Fruit fly (Drosophila melanogaster): ENCODE data around the gene Cht11.

Gene Cht11

dm6 chrX:6861523-6862077 lies 12.3 kb upstream of the Cht11 start (continued):
- TF ChIP-seq CG7372 (GFP tag; IDR thresholded peaks at IDR 0.05) (peak; percentile 62), gsb (GFP tag; IDR thresholded peaks at IDR 0.05) (no peak), chif (GFP tag; optimal IDR thresholded peaks at IDR 0.05) (no peak), Abd-B (GFP tag; optimal IDR thresholded peaks at IDR 0.05) (peak; percentile 16), CG5953 (GFP tag; IDR thresholded peaks at IDR 0.05) (no peak), CG4707 (GFP tag; optimal IDR thresholded peaks at IDR 0.05) (no peak), gem (tag; optimal IDR thresholded peaks at IDR 0.05) (peak; percentile 72), CG14710 (tag; optimal IDR thresholded peaks at IDR 0.05) (no peak), CG10979 (tag; optimal IDR thresholded peaks at IDR 0.05) (no peak), CG4617 (GFP tag; optimal IDR thresholded peaks at IDR 0.05; ENCODE audit: borderline replicate concordance) (no peak), ham (GFP tag; IDR thresholded peaks at IDR 0.05) (no peak), CG11560 (tag; IDR thresholded peaks at IDR 0.05) (0 out of 3 replicates have a peak, but pooled peaks have one; percentile 36), btn (GFP tag; optimal IDR thresholded peaks at IDR 0.05) (no peak), CG6683 (GFP tag; optimal IDR thresholded peaks at IDR 0.05) (no peak), pros (GFP tag; optimal IDR thresholded peaks at IDR 0.05) (peak; percentile 91), peb (GFP tag; IDR thresholded peaks at IDR 0.05) (peak; percentile 53; the same call in 1 of the 2 replicates), exex (tag; optimal IDR thresholded peaks at IDR 0.05) (peak; percentile 30), CG17359 (tag; optimal IDR thresholded peaks at IDR 0.05) (peak; percentile 65), gfzf (GFP tag; optimal IDR thresholded peaks at IDR 0.05) (no peak), B-H1 (GFP tag; IDR thresholded peaks at IDR 0.05) (peak; percentile 38; the same call in 1 of the 3 replicates), CG8089 (GFP tag; optimal IDR thresholded peaks at IDR 0.05) (no peak), sna (GFP tag; IDR thresholded peaks at IDR 0.05; ENCODE audit: partially characterized antibody) (no peak), prd (optimal IDR thresholded peaks at IDR 0.05) (no peak), prd (GFP tag; IDR thresholded peaks at IDR 0.05) (peak; percentile 74), kah (GFP tag; optimal IDR thresholded peaks at IDR 0.05) (no peak), CG17802 (tag; optimal IDR thresholded peaks at IDR 0.05) (no peak), ash1 (GFP tag; optimal IDR thresholded peaks at IDR 0.05) (no peak), CG3838 (GFP tag; optimal IDR thresholded peaks at IDR 0.05) (no peak), CG30403 (GFP tag; optimal IDR thresholded peaks at IDR 0.05) (peak; percentile 37), Ptx1 (GFP tag; IDR thresholded peaks at IDR 0.05) (peak; percentile 68), corto (GFP tag; optimal IDR thresholded peaks at IDR 0.05) (no peak), sr (GFP tag; IDR thresholded peaks at IDR 0.05) (no peak), CG5245 (GFP tag; optimal IDR thresholded peaks at IDR 0.05) (no peak), so (GFP tag; IDR thresholded peaks at IDR 0.05) (peak; percentile 66; the same call in 2 of the 3 replicates), D19A (tag; optimal IDR thresholded peaks at IDR 0.05) (peak; percentile 41), CG7839 (tag; optimal IDR thresholded peaks at IDR 0.05) (peak; percentile 69), CG1529 (GFP tag; optimal IDR thresholded peaks at IDR 0.05) (no peak), maf-S (GFP tag; optimal IDR thresholded peaks at IDR 0.05) (peak; percentile 33), CG2202 (tag; optimal IDR thresholded peaks at IDR 0.05) (no peak), caup (GFP tag; optimal IDR thresholded peaks at IDR 0.05; ENCODE audit: severe bottlenecking) (peak; percentile 73), CHES-1-like (GFP tag; optimal IDR thresholded peaks at IDR 0.05) (peak; percentile 29), nmo (GFP tag; optimal IDR thresholded peaks at IDR 0.05) (peak; percentile 52), dan (GFP tag; IDR thresholded peaks at IDR 0.05) (no peak), ap (GFP tag; IDR thresholded peaks at IDR 0.05) (no peak), CG14441 (GFP tag; IDR thresholded peaks at IDR 0.05) (peak; percentile 80), CG18476 (GFP tag; optimal IDR thresholded peaks at IDR 0.05) (no peak), amos (GFP tag; IDR thresholded peaks at IDR 0.05; ENCODE audit: partially characterized antibody) (no peak), CG16813 (GFP tag; IDR thresholded peaks at IDR 0.05; ENCODE audit: partially characterized antibody) (no peak), CG9727 (GFP tag; optimal IDR thresholded peaks at IDR 0.05) (peak; percentile 18), Fer2 (tag; optimal IDR thresholded peaks at IDR 0.05) (peak; percentile 22)
